Worm (Caenorhabditis elegans) whole organism, late embryonic: ENCODE data around the gene cyp-13A4.

ENCODE experiments used
- hlh-30 ChIP-seq: sonication (generic microtip); optimal IDR thresholded peaks from 2 replicates; lab custom pipeline; 2017; ENCODE audit warnings: antibody characterized with exemption, missing genetic modification characterization, missing compliant biosample characterization; ENCODE audit not compliant: insufficient read depth
- unc-42 ChIP-seq: sonication (generic microtip); optimal IDR thresholded peaks from 2 replicates; lab custom pipeline; 2016; ENCODE audit warnings: missing genotype, missing genetic modification characterization, missing compliant biosample characterization

DNA sequence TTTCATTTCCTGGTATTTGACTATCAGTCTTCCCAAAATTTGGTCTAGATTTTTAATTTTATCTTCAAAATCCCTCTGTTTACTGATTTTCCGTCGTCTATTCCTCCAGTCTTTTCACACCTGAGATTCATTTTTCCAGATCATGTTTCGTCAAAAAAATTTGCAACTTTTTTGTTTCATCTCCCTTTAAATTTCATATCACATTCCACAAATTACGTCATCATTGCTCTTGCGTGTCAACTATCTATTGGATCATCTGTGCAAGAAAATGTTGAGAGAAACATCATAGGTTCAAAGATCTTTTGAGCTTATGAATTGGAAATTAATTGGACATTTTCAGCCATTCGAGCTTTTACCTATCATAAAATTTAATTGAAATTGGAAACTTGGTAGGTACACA lies 38.2 kb downstream of the cyp-13A4 start:
- TF ChIP-seq unc-42: no peak
- TF ChIP-seq hlh-30 (tag; lab: Kevin White, UChicago): no peak
